Fruit fly (Drosophila melanogaster): ENCODE data around the gene CNMaR.

DNA sequence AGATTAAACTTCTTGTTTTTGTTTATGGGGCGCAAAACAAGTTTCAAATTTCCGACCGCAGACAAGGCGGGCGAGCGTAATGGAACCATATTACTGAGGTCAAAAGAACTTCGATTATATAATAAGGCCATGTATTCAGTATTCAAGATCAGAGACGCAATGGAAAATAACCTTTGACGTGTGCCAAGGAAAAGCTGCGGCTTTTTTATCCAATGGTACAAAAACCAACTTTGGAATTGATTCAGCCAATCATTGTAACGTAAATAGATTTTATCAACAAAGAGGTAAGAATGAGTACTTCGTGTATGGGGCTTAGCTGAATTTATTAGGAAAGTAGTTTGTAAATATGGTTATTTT is 53.6 kb downstream of the CNMaR start:
- TF ChIP-seq CG8478 (optimal IDR thresholded peaks at IDR 0.05) (no peak), CTCF (optimal IDR thresholded peaks at IDR 0.05) (no peak)
